Worm (Caenorhabditis elegans) whole organism, L1 larva: Measurements from ENCODE around the gene cpr-3.

ENCODE experiments used
- C04F5.9 ChIP-seq: sonication (generic microtip); optimal IDR thresholded peaks from 2 replicates; lab custom pipeline; 2016; ENCODE audit warnings: missing genetic modification characterization, missing compliant biosample characterization
- Y116A8C.19 ChIP-seq: sonication (generic microtip); optimal IDR thresholded peaks from 2 replicates; lab custom pipeline; 2016; ENCODE audit warnings: missing compliant biosample characterization, missing genetic modification characterization, borderline replicate concordance
- ceh-88 ChIP-seq: fragments of 200-800 bp; sonication (Bioruptor generic); IDR thresholded peaks from 2 replicates; pipeline ENCODE4 v1.3.6; 2022; ENCODE audit warnings: missing genetic modification characterization, missing compliant biosample characterization
- dpl-1 ChIP-seq, 3 experiments: fragments of 150-350 bp in 2 of 3; sonication (generic microtip) in 1 of 3; optimal IDR thresholded peaks; 2 replicates each; lab custom pipeline; 2014 to 2017; ENCODE audit warnings: missing biosample characterization in 3 of 3, missing genetic modification characterization in 3 of 3, missing genetic modification reagents in 3 of 3
- elt-3 ChIP-seq, 6 experiments: fragments of 150-350 bp in 1 of 6; sonication (generic microtip); optimal IDR thresholded peaks; 2 replicates each; lab custom pipeline; 2017 to 2018; ENCODE audit warnings: missing biosample characterization in 6 of 6, missing genetic modification characterization in 6 of 6, inconsistent platforms in 1 of 6
- fos-1 ChIP-seq: fragments of 150-350 bp; optimal IDR thresholded peaks from 2 replicates; lab custom pipeline; 2014; ENCODE audit warnings: missing biosample characterization, missing genetic modification characterization
- grh-1 ChIP-seq: fragments of 200-800 bp; sonication (Bioruptor generic); IDR thresholded peaks from 2 replicates; pipeline ENCODE4 v1.3.6; 2022; ENCODE audit warnings: missing genetic modification reagents, missing genetic modification characterization, missing compliant biosample characterization
- isw-1 ChIP-seq: fragments of 200-800 bp; sonication (Bioruptor generic); IDR thresholded peaks from 2 replicates; pipeline ENCODE4 v1.3.6; 2022; ENCODE audit warnings: missing genetic modification characterization, missing compliant biosample characterization
- lin-14 ChIP-seq: fragments of 200-800 bp; sonication (Bioruptor generic); optimal IDR thresholded peaks from 2 replicates; lab custom pipeline; 2018; ENCODE audit warnings: mild to moderate bottlenecking, missing genetic modification characterization, moderate library complexity, missing compliant biosample characterization
- mdl-1 ChIP-seq, 2 experiments: fragments of 150-350 bp; optimal IDR thresholded peaks; 2 replicates each; lab custom pipeline; 2014 to 2017; ENCODE audit warnings: missing biosample characterization in 2 of 2, missing genetic modification characterization in 2 of 2, inconsistent platforms in 1 of 2
- nhr-77 ChIP-seq: fragments of 150-350 bp; optimal IDR thresholded peaks from 2 replicates; lab custom pipeline; 2014; ENCODE audit warnings: missing biosample characterization, missing genetic modification characterization
- sox-4 ChIP-seq: sonication (generic microtip); optimal IDR thresholded peaks from 2 replicates; lab custom pipeline; 2016; ENCODE audit warnings: missing genetic modification characterization, missing compliant biosample characterization
- sptf-1 ChIP-seq: fragments of 150-350 bp; optimal IDR thresholded peaks from 2 replicates; lab custom pipeline; 2014; ENCODE audit warnings: missing biosample characterization, missing genetic modification characterization
- unc-86 ChIP-seq: sonication (generic microtip); optimal IDR thresholded peaks from 2 replicates; lab custom pipeline; 2016; ENCODE audit warnings: missing genetic modification characterization, missing compliant biosample characterization

DNA sequence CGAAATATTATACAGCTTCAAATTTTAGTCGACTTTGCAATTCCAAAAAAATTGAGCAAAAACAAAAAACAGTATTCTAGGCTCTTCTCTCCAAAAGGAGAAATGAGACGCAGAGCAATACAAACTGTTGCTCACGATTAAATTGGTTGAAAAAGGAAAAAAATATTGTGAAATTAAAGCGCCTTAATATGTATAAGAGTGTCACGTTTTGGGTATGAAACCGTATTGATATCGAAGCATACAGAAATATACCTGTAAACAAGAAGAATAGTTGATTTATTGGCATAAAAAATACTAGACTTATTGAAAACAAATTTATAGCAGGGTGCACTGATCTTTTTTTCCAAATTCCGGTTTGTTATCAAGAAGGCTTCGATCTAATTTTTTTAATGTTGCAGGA, 32.7 kb downstream of the cpr-3 start, which contains the start of gene M01B2.13:
- TF ChIP-seq elt-3 (tag; optimal IDR thresholded peaks at IDR 0.05; lab: Kevin White, UChicago) (no peak), sptf-1 (tag; lab: Kevin White, UChicago) (no peak), C04F5.9 (tag; lab: Kevin White, UChicago) (no peak), lin-14 (GFP tag; lab: Kevin White, UChicago) (no peak), mdl-1 (tag; optimal IDR thresholded peaks at IDR 0.05; lab: Kevin White, UChicago) (no peak), nhr-77 (no peak), Y116A8C.19 (tag; lab: Kevin White, UChicago) (no peak), unc-86 (tag; lab: Kevin White, UChicago) (no peak), fos-1 (tag; lab: Kevin White, UChicago) (no peak), ceh-88 (GFP tag; lab: Robert Waterston, UW) (no peak), isw-1 (GFP tag; lab: Robert Waterston, UW) (no peak), sox-4 (tag; lab: Kevin White, UChicago) (no peak), dpl-1 (GFP tag; optimal IDR thresholded peaks at IDR 0.05; lab: Kevin White, UChicago) (no peak), grh-1 (GFP tag; lab: Robert Waterston, UW) (no peak)
